Fruit fly (Drosophila melanogaster) whole organism, pupa: ENCODE measurements around the gene Tsp29Fb.
A peak's percentile ranks its signal among the peaks of the same experiment; 100 is the strongest.

Experiments
- CG10348 ChIP-seq: fragments of 200-800 bp; sonication (Bioruptor generic); IDR thresholded peaks from 2 replicates; pipeline ENCODE4 v1.3.6; 2022; ENCODE audit warnings: missing biosample characterization, missing genetic modification characterization
- CG12605 ChIP-seq: fragments of 200-800 bp; sonication (Bioruptor generic); IDR thresholded peaks from 2 replicates; pipeline ENCODE4 v1.3.6; 2022; ENCODE audit warnings: missing biosample characterization, missing genetic modification characterization
- CG17806 ChIP-seq: fragments of 200-800 bp; sonication (Bioruptor generic); optimal IDR thresholded peaks from 2 replicates; lab custom pipeline; 2018; ENCODE audit warnings: missing biosample characterization, mild to moderate bottlenecking, missing genetic modification characterization, moderate library complexity
- CG32121 ChIP-seq: fragments of 200-800 bp; sonication (Bioruptor generic); IDR thresholded peaks from 2 replicates; pipeline ENCODE4 v1.3.6; 2022; ENCODE audit warnings: missing biosample characterization, missing genetic modification characterization
- CG8159 ChIP-seq: fragments of 200-800 bp; sonication (Bioruptor generic); optimal IDR thresholded peaks from 3 replicates; lab custom pipeline; 2018; ENCODE audit warnings: missing biosample characterization, mild to moderate bottlenecking, missing genetic modification characterization, moderate library complexity
- CG9948 ChIP-seq: fragments of 200-800 bp; sonication (Bioruptor generic); optimal IDR thresholded peaks from 2 replicates; lab custom pipeline; 2018; ENCODE audit warnings: missing biosample characterization, mild to moderate bottlenecking, missing genetic modification characterization, moderate library complexity
- D1 ChIP-seq: fragments of 200-800 bp; sonication (Bioruptor generic); optimal IDR thresholded peaks from 2 replicates; lab custom pipeline; 2018; ENCODE audit warnings: missing biosample characterization, mild to moderate bottlenecking, missing genetic modification characterization, moderate library complexity
- EcR ChIP-seq: fragments of 200-800 bp; sonication (Bioruptor generic); optimal IDR thresholded peaks from 3 replicates; lab custom pipeline; 2019; ENCODE audit warnings: missing biosample characterization, missing genetic modification characterization, mild to moderate bottlenecking, moderate library complexity, missing genetic modification reagents
- Ets98B ChIP-seq: fragments of 200-800 bp; sonication (Bioruptor generic); IDR thresholded peaks from 2 replicates; pipeline ENCODE4 v1.3.6; 2022; ENCODE audit warnings: missing biosample characterization, missing genetic modification characterization
- Pif1A ChIP-seq: fragments of 200-800 bp; sonication (Bioruptor generic); optimal IDR thresholded peaks from 3 replicates; lab custom pipeline; 2016; ENCODE audit warnings: missing biosample characterization, missing genetic modification characterization
- Snoo ChIP-seq: fragments of 200-800 bp; sonication (Bioruptor generic); optimal IDR thresholded peaks from 3 replicates; lab custom pipeline; 2017; ENCODE audit warnings: missing biosample characterization, mild to moderate bottlenecking, missing genetic modification characterization, inconsistent platforms
- fd96Ca ChIP-seq: fragments of 200-800 bp; sonication (Bioruptor generic); IDR thresholded peaks from 3 replicates; pipeline ENCODE4 v1.3.6; 2022; ENCODE audit warnings: missing biosample characterization, missing genetic modification characterization
- gl ChIP-seq: fragments of 200-800 bp; sonication (Bioruptor generic); optimal IDR thresholded peaks from 2 replicates; lab custom pipeline; 2018; ENCODE audit warnings: missing biosample characterization, mild to moderate bottlenecking, missing genetic modification characterization
- rn ChIP-seq: fragments of 200-800 bp; sonication (Bioruptor generic); IDR thresholded peaks from 2 replicates; pipeline ENCODE4 v1.3.6; 2022; ENCODE audit warnings: missing biosample characterization, missing genetic modification characterization

DNA sequence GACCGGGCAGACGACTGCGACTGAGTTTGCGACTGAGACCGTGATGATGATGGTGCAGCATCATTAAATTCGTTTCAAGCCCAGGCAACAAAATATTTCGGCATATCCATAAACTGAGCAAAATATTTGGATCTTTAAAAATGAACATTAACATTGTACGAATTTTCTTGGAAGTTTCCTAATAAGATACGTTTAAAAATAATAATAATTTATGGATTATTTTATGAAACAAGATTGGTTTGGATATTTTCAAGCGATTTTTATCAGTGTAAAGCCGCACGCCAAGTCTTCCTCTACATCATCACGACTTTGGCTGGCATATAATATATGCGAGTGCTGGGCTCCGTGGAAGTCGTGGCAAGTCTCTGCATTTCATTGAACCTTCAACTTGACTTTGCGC lies 16.9 kb upstream of the Tsp29Fb start:
- TF ChIP-seq CG9948 (tag; lab: Kevin White, UChicago) (peak; percentile 83), D1 (tag; lab: Kevin White, UChicago) (peak; percentile 41), fd96Ca (GFP tag; lab: Robert Waterston, UW) (0 out of 3 replicates have a peak, but pooled peaks have one; percentile 34), CG32121 (GFP tag; lab: Robert Waterston, UW) (peak; percentile 62; the same call in 1 of the 2 replicates), rn (GFP tag; lab: Robert Waterston, UW) (peak; percentile 45; the same call in 1 of the 2 replicates), EcR (GFP tag; lab: Kevin White, UChicago) (peak; percentile 51), Snoo (tag; lab: Kevin White, UChicago) (no peak), CG12605 (GFP tag; lab: Robert Waterston, UW) (peak; percentile 60), CG10348 (GFP tag; lab: Robert Waterston, UW) (no peak), Ets98B (peak; percentile 68), CG17806 (peak; percentile 83), gl (tag; lab: Kevin White, UChicago) (peak; percentile 63), Pif1A (GFP tag; lab: Kevin White, UChicago) (peak; percentile 33), CG8159 (tag; lab: Kevin White, UChicago) (peak; percentile 82)
